Worm (Caenorhabditis elegans) whole organism, L2 larva: Measurements from ENCODE around the gene K09C8.7.

Experiments used
- ama-1 ChIP-seq: fragments of 150-350 bp; optimal IDR thresholded peaks from 2 replicates; lab custom pipeline; 2018; ENCODE audit warnings: inconsistent platforms
- ceh-82 ChIP-seq: fragments of 150-350 bp; optimal IDR thresholded peaks from 2 replicates; lab custom pipeline; 2014; ENCODE audit warnings: missing biosample characterization, missing genetic modification characterization
- elt-1 ChIP-seq: fragments of 150-350 bp; optimal IDR thresholded peaks from 2 replicates; lab custom pipeline; 2014; ENCODE audit warnings: missing biosample characterization, missing genetic modification characterization
- nhr-23 ChIP-seq: fragments of 150-350 bp; optimal IDR thresholded peaks from 2 replicates; lab custom pipeline; 2014; ENCODE audit warnings: missing biosample characterization, missing genetic modification reagents, missing genetic modification characterization
- nhr-237 ChIP-seq: fragments of 150-350 bp; optimal IDR thresholded peaks from 2 replicates; lab custom pipeline; 2014; ENCODE audit warnings: missing biosample characterization, missing genetic modification characterization
- nhr-77 ChIP-seq: fragments of 150-350 bp; optimal IDR thresholded peaks from 2 replicates; lab custom pipeline; 2014; ENCODE audit warnings: missing biosample characterization, missing genetic modification characterization
- sem-4 ChIP-seq: fragments of 150-350 bp; optimal IDR thresholded peaks from 2 replicates; lab custom pipeline; 2014; ENCODE audit warnings: missing biosample characterization, missing genetic modification reagents, missing genetic modification characterization
- skn-1 ChIP-seq: sonication (generic microtip); optimal IDR thresholded peaks from 2 replicates; lab custom pipeline; 2017; ENCODE audit warnings: missing biosample characterization, missing genetic modification characterization
- sma-9 ChIP-seq, 2 experiments: fragments of 150-350 bp in 1 of 2; sonication (generic microtip) in 1 of 2; optimal IDR thresholded peaks; 2 replicates each; lab custom pipeline; 2014 to 2016; ENCODE audit warnings: missing genetic modification characterization in 2 of 2, mild to moderate bottlenecking in 1 of 2, missing biosample characterization in 1 of 2, missing compliant biosample characterization in 1 of 2, missing genetic modification reagents in 1 of 2, moderate library complexity in 1 of 2
- unc-55 ChIP-seq: fragments of 150-350 bp; sonication (generic microtip); optimal IDR thresholded peaks from 3 replicates; lab custom pipeline; 2014; ENCODE audit warnings: missing biosample characterization, missing genetic modification reagents, missing genetic modification characterization
- zag-1 ChIP-seq: fragments of 150-350 bp; optimal IDR thresholded peaks from 2 replicates; lab custom pipeline; 2014; ENCODE audit warnings: missing biosample characterization, missing genetic modification characterization

ce11 chrX:10961724-10962123 is 10.5 kb upstream of the K09C8.7 start:
- TF ChIP-seq nhr-237: no peak
- TF ChIP-seq ama-1 (lab: Kevin White, UChicago): no peak
- TF ChIP-seq sma-9 (GFP tag; optimal IDR thresholded peaks at IDR 0.05; lab: Kevin White, UChicago): no peak
- TF ChIP-seq sma-9 (tag; optimal IDR thresholded peaks at IDR 0.05; lab: Kevin White, UChicago): no peak
- TF ChIP-seq ceh-82 (tag; lab: Kevin White, UChicago): no peak
- TF ChIP-seq unc-55 (GFP tag; lab: Kevin White, UChicago): no peak
- no peak for TF ChIP-seq sem-4
- no peak for TF ChIP-seq elt-1 (tag; lab: Kevin White, UChicago)
- TF ChIP-seq nhr-23 (tag; lab: Kevin White, UChicago): no peak
- no peak for TF ChIP-seq zag-1 (tag; lab: Kevin White, UChicago)
- TF ChIP-seq skn-1 (tag; lab: Kevin White, UChicago): no peak
- no peak for TF ChIP-seq nhr-77 (tag; lab: Kevin White, UChicago)
